Worm (Caenorhabditis elegans): Measurements from ENCODE around the gene F44E7.7.

Gene F44E7.7

DNA sequence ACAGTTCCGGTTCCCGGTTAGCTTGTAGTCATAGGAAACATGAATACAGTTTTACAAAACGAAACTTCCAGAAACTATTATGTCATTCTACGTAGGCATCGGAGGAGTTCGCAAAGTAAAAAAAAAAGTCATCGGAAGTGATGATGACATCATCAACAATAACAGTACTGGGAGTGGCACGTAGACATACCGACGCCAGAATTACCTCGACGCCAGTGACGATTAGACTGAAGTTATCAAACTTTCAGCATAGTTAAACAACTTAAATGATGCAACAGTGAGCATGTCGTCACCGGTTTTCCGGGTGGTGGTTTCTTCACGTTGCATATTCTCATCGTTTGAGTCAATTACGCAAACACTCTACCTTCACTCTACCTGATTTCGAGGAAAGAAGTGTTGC lies 35.1 kb upstream of the F44E7.7 start:
- no peak for TF ChIP-seq hlh-1 (tag; optimal IDR thresholded peaks at IDR 0.05)
- no peak for TF ChIP-seq lin-13 (tag; optimal IDR thresholded peaks at IDR 0.05)
- TF ChIP-seq ceh-43 (GFP tag; optimal IDR thresholded peaks at IDR 0.05): no peak
- no peak for TF ChIP-seq nhr-237 (tag; optimal IDR thresholded peaks at IDR 0.05)
- TF ChIP-seq lsy-2 (tag; optimal IDR thresholded peaks at IDR 0.05): no peak
- TF ChIP-seq blmp-1 (tag; optimal IDR thresholded peaks at IDR 0.05): no peak
- TF ChIP-seq ces-1 (GFP tag; optimal IDR thresholded peaks at IDR 0.05): no peak
- no peak for TF ChIP-seq sptf-1 (tag; optimal IDR thresholded peaks at IDR 0.05)
- no peak for TF ChIP-seq ham-2 (GFP tag; optimal IDR thresholded peaks at IDR 0.05)
- TF ChIP-seq mep-1 (tag; optimal IDR thresholded peaks at IDR 0.05): no peak
- no peak for TF ChIP-seq nhr-12 (tag; optimal IDR thresholded peaks at IDR 0.05)
- TF ChIP-seq nhr-2 (tag; optimal IDR thresholded peaks at IDR 0.05): no peak
- no peak for TF ChIP-seq nhr-28 (tag; optimal IDR thresholded peaks at IDR 0.05)
- no peak for TF ChIP-seq lin-32 (GFP tag; optimal IDR thresholded peaks at IDR 0.05)
- TF ChIP-seq ztf-11 (tag; optimal IDR thresholded peaks at IDR 0.05): no peak
- TF ChIP-seq M03D4.4 (tag; optimal IDR thresholded peaks at IDR 0.05): no peak
- TF ChIP-seq bed-3 (GFP tag; optimal IDR thresholded peaks at IDR 0.05): no peak
- no peak for TF ChIP-seq nhr-76 (tag; optimal IDR thresholded peaks at IDR 0.05)

DNA sequence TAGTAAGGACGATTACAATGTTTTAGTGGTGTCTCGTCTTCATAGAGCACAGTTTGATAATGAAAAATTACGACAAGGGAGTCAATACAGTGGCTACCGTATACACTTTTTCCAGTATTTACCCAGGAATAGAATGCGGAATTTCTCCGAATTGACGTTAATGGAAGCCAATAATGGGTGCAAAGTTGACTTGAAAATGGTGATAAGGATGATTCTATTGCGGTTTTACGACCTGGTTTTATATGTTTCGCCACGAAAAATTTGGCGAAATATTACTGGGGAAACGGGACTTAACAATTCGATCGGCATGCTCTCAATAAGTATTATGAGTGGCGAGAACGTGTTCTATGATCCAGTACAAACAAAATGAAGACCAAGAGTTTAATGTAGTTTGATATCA lies 34.6 kb upstream of the F44E7.7 start:
- TF ChIP-seq flh-1 (GFP tag; optimal IDR thresholded peaks at IDR 0.05) (no peak), nhr-28 (tag; optimal IDR thresholded peaks at IDR 0.05) (no peak), ceh-43 (GFP tag; optimal IDR thresholded peaks at IDR 0.05) (no peak), ham-2 (GFP tag; optimal IDR thresholded peaks at IDR 0.05) (no peak), cnd-1 (tag; optimal IDR thresholded peaks at IDR 0.05) (no peak), drap-1 (GFP tag; optimal IDR thresholded peaks at IDR 0.05) (no peak), unc-39 (tag; optimal IDR thresholded peaks at IDR 0.05) (no peak), ceh-83 (GFP tag; optimal IDR thresholded peaks at IDR 0.05) (no peak)

DNA sequence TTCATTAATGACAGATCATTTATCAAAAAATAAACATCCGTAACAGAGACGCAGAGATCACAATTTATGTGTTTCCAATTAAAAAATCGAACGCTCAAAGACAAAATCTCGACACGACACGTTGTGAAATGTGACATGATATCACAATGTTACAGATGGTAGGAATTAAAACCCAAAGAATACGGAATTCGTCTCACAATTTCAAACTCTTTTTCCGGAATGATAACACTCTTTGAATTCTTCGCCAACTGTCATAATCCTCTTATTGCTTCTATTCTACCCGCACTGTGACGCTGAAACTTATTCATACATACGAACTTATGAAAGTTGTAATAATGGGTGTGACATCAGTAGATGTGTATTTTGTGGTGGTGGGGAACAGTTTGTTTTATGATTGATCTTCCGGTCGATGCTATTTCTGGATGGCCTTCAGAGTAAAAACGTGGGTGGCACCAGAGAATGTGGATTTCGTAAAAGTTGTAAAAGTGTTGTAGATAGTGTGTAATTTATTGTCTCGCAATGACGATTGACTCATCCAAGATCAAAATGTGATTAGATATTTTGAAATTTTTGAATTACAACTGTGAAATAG lies 31.3 kb upstream of the F44E7.7 start:
- no peak for TF ChIP-seq unc-39 (tag; optimal IDR thresholded peaks at IDR 0.05)
- TF ChIP-seq ztf-11 (tag; optimal IDR thresholded peaks at IDR 0.05): no peak
- no peak for TF ChIP-seq lin-32 (GFP tag; optimal IDR thresholded peaks at IDR 0.05)
- TF ChIP-seq nhr-2 (tag; optimal IDR thresholded peaks at IDR 0.05): no peak
- no peak for TF ChIP-seq unc-62 (GFP tag; optimal IDR thresholded peaks at IDR 0.05)
- no peak for TF ChIP-seq cnd-1 (tag; optimal IDR thresholded peaks at IDR 0.05)
- no peak for TF ChIP-seq unc-120 (tag; optimal IDR thresholded peaks at IDR 0.05; ENCODE audit: poor library complexity, severe bottlenecking)
- no peak for TF ChIP-seq sptf-1 (tag; optimal IDR thresholded peaks at IDR 0.05)

DNA sequence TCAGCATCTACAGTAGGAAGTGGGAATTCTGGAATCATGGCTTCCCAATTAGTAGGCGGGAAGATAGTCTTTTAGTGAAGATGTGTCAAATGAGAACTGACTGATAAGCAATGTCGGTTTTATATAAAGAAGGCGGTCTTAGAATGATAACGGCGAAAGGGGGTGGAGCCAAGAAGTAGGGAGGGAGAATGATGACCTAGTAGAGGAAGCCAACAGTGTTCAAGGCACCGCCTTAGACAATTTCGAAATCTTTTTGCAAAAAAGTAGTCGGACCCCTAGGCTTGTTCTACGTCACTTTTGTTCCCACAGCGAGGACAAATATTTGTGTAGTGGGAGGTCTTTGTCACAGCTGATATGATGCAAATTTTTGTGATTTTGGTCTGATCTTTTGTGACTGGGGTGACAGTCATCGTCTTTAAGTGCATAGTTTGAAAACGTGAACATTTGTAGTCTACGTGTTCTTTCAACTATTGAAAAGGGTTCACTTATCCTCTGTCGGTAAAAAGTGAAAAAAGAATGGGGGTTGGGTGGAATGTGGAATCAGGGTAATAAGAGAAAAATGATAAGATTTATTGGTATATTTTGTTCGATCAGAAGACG lies 27.9 kb upstream of the F44E7.7 start, which contains the start of gene ZC250.4:
Gene ZC250.4 (minus strand): TSS at position 78 of the 600 bp plus-strand sequence.
- TF ChIP-seq mls-2 (tag; optimal IDR thresholded peaks at IDR 0.05) (no peak), drap-1 (GFP tag; optimal IDR thresholded peaks at IDR 0.05) (no peak), bed-3 (GFP tag; optimal IDR thresholded peaks at IDR 0.05) (no peak), sptf-1 (tag; optimal IDR thresholded peaks at IDR 0.05) (no peak), nhr-2 (tag; optimal IDR thresholded peaks at IDR 0.05) (no peak), lsy-2 (tag; optimal IDR thresholded peaks at IDR 0.05) (no peak), lin-32 (GFP tag; optimal IDR thresholded peaks at IDR 0.05) (no peak), nhr-12 (tag; optimal IDR thresholded peaks at IDR 0.05) (no peak), ces-1 (GFP tag; optimal IDR thresholded peaks at IDR 0.05) (no peak), unc-62 (GFP tag; optimal IDR thresholded peaks at IDR 0.05) (no peak), flh-1 (GFP tag; optimal IDR thresholded peaks at IDR 0.05) (no peak), mab-5 (tag; optimal IDR thresholded peaks at IDR 0.05) (no peak), lin-13 (tag; optimal IDR thresholded peaks at IDR 0.05) (no peak), cnd-1 (tag; optimal IDR thresholded peaks at IDR 0.05) (no peak), blmp-1 (tag; optimal IDR thresholded peaks at IDR 0.05) (no peak), ceh-43 (GFP tag; optimal IDR thresholded peaks at IDR 0.05) (no peak), nhr-76 (tag; optimal IDR thresholded peaks at IDR 0.05) (no peak), sem-2 (GFP tag; optimal IDR thresholded peaks at IDR 0.05) (no peak)

DNA sequence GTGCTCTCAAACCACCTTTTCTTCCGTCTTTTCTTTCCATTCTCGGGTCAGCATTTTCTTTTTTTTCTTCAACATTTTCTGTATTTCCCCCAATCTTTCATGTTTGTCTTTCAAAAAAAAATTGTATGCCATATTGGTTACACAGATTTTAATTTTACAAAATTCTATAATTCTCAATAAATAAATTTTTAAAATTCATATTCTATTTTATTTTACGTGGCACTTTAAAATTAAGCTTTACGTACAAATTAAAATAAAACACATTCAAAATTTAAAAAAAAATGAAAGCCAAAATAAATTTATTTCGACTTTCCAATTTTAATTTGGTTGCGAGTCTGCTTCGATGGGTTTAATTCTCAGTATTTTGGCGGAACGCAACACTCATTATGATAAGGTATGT lies 20.2 kb upstream of the F44E7.7 start, which contains the start of gene ZC250.5:
Gene ZC250.5 (plus strand): TSS at position 301 of the 400 bp plus-strand sequence.
- TF ChIP-seq snpc-4 (tag; optimal IDR thresholded peaks at IDR 0.05) (no peak), drap-1 (GFP tag; optimal IDR thresholded peaks at IDR 0.05) (no peak), unc-120 (tag; optimal IDR thresholded peaks at IDR 0.05; ENCODE audit: poor library complexity, severe bottlenecking) (no peak), elt-1 (tag; optimal IDR thresholded peaks at IDR 0.05; ENCODE audit: borderline replicate concordance, insufficient read depth) (no peak), ces-1 (GFP tag; optimal IDR thresholded peaks at IDR 0.05) (no peak), lin-32 (GFP tag; optimal IDR thresholded peaks at IDR 0.05) (no peak), nhr-76 (tag; optimal IDR thresholded peaks at IDR 0.05) (no peak), lin-13 (tag; optimal IDR thresholded peaks at IDR 0.05) (no peak), flh-1 (GFP tag; optimal IDR thresholded peaks at IDR 0.05) (no peak), ceh-83 (GFP tag; optimal IDR thresholded peaks at IDR 0.05) (no peak), nhr-28 (tag; optimal IDR thresholded peaks at IDR 0.05) (no peak), ceh-43 (GFP tag; optimal IDR thresholded peaks at IDR 0.05) (no peak), mab-5 (tag; optimal IDR thresholded peaks at IDR 0.05) (no peak), sem-2 (GFP tag; optimal IDR thresholded peaks at IDR 0.05) (no peak), sptf-1 (tag; optimal IDR thresholded peaks at IDR 0.05) (no peak), nhr-237 (tag; optimal IDR thresholded peaks at IDR 0.05) (no peak), ham-2 (GFP tag; optimal IDR thresholded peaks at IDR 0.05) (no peak), zip-8 (tag; optimal IDR thresholded peaks at IDR 0.05) (no peak)
